Worm (Caenorhabditis elegans) whole organism, midembryonic: ENCODE data around the gene slc-17.4.

Experiments used
- T22C8.4 ChIP-seq: fragments of 200-800 bp; sonication (Bioruptor generic); IDR thresholded peaks from 2 replicates; pipeline ENCODE4 v1.3.6; 2022; ENCODE audit warnings: missing genetic modification characterization, missing compliant biosample characterization
- med-1 ChIP-seq: sonication (generic microtip); optimal IDR thresholded peaks from 2 replicates; lab custom pipeline; 2017; ENCODE audit warnings: missing genetic modification characterization, mild to moderate bottlenecking, missing compliant biosample characterization, antibody characterized with exemption, missing genetic modification reagents; ENCODE audit not compliant: insufficient read depth

- TF ChIP-seq T22C8.4 (GFP tag; lab: Robert Waterston, UW): no peak
- no peak for TF ChIP-seq med-1 (GFP tag; lab: Kevin White, UChicago)
These were observed 32.2 kb downstream of the slc-17.4 start, which contains the start of gene phyh-1 for ce11 chrIV:17259310-17259709.
